Worm (Caenorhabditis elegans) whole organism, midembryonic: ENCODE measurements around the gene F10E9.10.

Experiments used
- T22C8.4 ChIP-seq: fragments of 200-800 bp; sonication (Bioruptor generic); IDR thresholded peaks from 2 replicates; pipeline ENCODE4 v1.3.6; 2022; ENCODE audit warnings: missing genetic modification characterization, missing compliant biosample characterization
- cog-1 ChIP-seq: sonication (generic microtip); optimal IDR thresholded peaks from 2 replicates; lab custom pipeline; 2016; ENCODE audit warnings: missing genetic modification characterization, missing compliant biosample characterization
- flt-1 ChIP-seq: fragments of 200-800 bp; sonication (Bioruptor generic); IDR thresholded peaks from 2 replicates; pipeline ENCODE4 v1.3.6; 2022; ENCODE audit warnings: missing genetic modification characterization, missing compliant biosample characterization
- klf-2 ChIP-seq: fragments of 200-800 bp; sonication (Bioruptor generic); conservative IDR thresholded peaks from 2 replicates; pipeline ENCODE4 v1.3.6; 2022; ENCODE audit warnings: missing genetic modification reagents, missing genetic modification characterization, missing compliant biosample characterization
- med-1 ChIP-seq: sonication (generic microtip); optimal IDR thresholded peaks from 2 replicates; lab custom pipeline; 2017; ENCODE audit warnings: missing genetic modification characterization, mild to moderate bottlenecking, missing compliant biosample characterization, antibody characterized with exemption, missing genetic modification reagents; ENCODE audit not compliant: insufficient read depth
- ref-1 ChIP-seq: fragments of 200-800 bp; sonication (Bioruptor generic); conservative IDR thresholded peaks from 2 replicates; pipeline ENCODE4 v1.3.6; 2022; ENCODE audit warnings: missing genetic modification reagents, missing genetic modification characterization, missing compliant biosample characterization
- tab-1 ChIP-seq: fragments of 200-800 bp; sonication (Bioruptor generic); IDR thresholded peaks from 2 replicates; pipeline ENCODE4 v1.3.6; 2022; ENCODE audit warnings: missing genetic modification characterization, missing compliant biosample characterization
- ztf-23 ChIP-seq: fragments of 200-800 bp; sonication (Bioruptor generic); IDR thresholded peaks from 2 replicates; pipeline ENCODE4 v1.3.6; 2022; ENCODE audit warnings: missing genetic modification reagents, missing genetic modification characterization, missing compliant biosample characterization
- ztf-29 ChIP-seq: fragments of 200-800 bp; sonication (Bioruptor generic); IDR thresholded peaks from 2 replicates; pipeline ENCODE4 v1.3.6; 2022; ENCODE audit warnings: missing genetic modification reagents, missing genetic modification characterization, missing compliant biosample characterization

Gene F10E9.10

DNA sequence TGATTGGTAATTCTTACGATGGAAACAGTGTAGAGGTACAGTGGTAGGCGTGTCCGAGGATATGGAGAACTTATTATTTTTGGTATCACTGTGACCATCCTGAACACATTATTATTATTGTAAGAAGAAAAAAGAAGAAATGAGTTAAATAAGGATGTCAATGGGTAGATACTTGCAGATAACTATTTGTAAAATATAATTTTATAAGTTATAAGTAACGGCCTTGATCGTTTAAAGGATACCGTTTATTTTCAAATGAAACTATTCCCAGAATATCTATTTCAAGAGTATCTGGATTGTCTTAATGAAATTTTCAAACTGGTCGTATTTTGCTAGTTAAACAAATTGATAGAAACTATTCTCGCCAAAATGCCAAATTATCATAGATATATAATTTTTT, at the start of gene F10E9.10:
Gene F10E9.10, minus strand, starts transcription at position 101 of the 400 bp plus-strand sequence.
- TF ChIP-seq med-1 (GFP tag; lab: Kevin White, UChicago) (no peak), klf-2 (GFP tag; lab: Robert Waterston, UW) (no peak), ref-1 (GFP tag; lab: Robert Waterston, UW) (no peak), tab-1 (no peak), flt-1 (GFP tag; lab: Robert Waterston, UW) (no peak), ztf-23 (GFP tag; lab: Robert Waterston, UW) (no peak), T22C8.4 (GFP tag; lab: Robert Waterston, UW) (no peak), ztf-29 (GFP tag; lab: Robert Waterston, UW) (no peak), cog-1 (tag; lab: Kevin White, UChicago) (no peak)

ce11 chrIII:8369172-8369571, 49.1 kb upstream of the F10E9.10 start:
- no peak for TF ChIP-seq ztf-23 (GFP tag; lab: Robert Waterston, UW)
- TF ChIP-seq med-1 (GFP tag; lab: Kevin White, UChicago), result no peak
- TF ChIP-seq cog-1 (tag; lab: Kevin White, UChicago), result no peak

DNA sequence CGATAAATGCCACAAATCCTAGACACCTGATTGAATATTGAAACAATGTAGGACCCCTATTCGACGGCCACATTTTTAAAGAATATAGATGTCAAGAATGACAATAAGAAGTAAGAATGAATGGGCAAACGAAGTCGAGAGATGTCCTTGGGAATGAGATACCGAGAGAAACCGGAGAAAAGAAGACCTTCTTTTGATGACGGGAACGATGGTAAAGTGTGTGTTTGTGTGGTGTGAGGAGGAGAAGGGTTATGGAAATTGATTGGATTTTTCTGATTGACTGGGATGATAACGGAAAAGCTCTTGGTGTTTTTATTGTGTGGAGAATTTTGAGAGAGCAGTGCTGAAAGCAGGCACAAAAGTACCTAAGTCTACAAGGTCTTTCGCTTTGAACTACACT, 48.5 kb upstream of the F10E9.10 start, which contains the start of gene R05D3.9:
Gene R05D3.9, minus strand, starts transcription at position 101 of the 400 bp plus-strand sequence.
- TF ChIP-seq T22C8.4 (GFP tag; lab: Robert Waterston, UW) (no peak), cog-1 (tag; lab: Kevin White, UChicago) (no peak), tab-1 (no peak), med-1 (GFP tag; lab: Kevin White, UChicago) (no peak), klf-2 (GFP tag; lab: Robert Waterston, UW) (no peak), flt-1 (GFP tag; lab: Robert Waterston, UW) (no peak), ref-1 (GFP tag; lab: Robert Waterston, UW) (no peak), ztf-23 (GFP tag; lab: Robert Waterston, UW) (no peak), ztf-29 (GFP tag; lab: Robert Waterston, UW) (no peak)

DNA sequence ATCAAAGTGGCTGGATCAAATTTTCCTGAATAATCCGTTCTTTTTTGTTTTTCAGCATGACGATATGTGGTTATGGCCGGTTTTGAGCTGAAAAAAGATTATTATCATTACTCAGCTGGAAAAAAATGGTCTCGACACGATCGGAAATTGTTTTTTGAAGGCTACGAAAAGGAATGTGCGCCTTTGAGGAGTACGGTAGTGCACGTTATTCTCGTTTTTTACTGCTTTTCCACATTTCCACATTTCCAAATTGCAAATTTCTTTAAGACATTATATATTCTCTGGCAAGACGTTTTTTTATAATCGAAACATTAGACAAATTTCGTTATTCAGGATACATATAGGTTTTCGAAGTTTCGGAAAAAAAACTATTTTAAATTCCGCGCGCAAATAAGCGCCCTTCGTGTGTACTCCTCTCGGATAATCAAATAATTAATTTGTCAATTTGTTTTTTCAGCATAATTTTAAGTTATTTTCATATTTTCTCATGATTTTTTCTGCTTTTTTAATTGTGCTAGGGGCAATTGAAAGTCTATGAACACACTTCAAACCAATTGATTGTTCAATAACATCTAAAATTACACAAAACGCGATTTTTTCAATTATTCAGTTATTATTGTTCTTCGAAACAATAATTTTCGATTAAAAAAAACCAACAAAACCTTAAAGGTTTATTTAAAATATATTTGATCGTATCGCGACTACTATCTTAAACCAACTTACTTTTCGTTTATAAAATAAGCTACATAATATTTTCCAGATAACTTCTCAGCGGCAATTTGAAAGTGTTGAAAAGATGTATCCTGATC, 43.4 kb upstream of the F10E9.10 start, which contains the start of gene R05D3.3:
Gene R05D3.3, plus strand, starts transcription at position 759 of the 809 bp plus-strand sequence.
- TF ChIP-seq cog-1 (tag; lab: Kevin White, UChicago), result no peak
- no peak for TF ChIP-seq flt-1 (GFP tag; lab: Robert Waterston, UW)
- TF ChIP-seq med-1 (GFP tag; lab: Kevin White, UChicago), result no peak
- TF ChIP-seq tab-1, result no peak

- peak; percentile 9 for TF ChIP-seq cog-1 (tag; lab: Kevin White, UChicago)
- TF ChIP-seq klf-2 (GFP tag; lab: Robert Waterston, UW), result no peak
- TF ChIP-seq tab-1, result no peak
- TF ChIP-seq ref-1 (GFP tag; lab: Robert Waterston, UW), result no peak
- no peak for TF ChIP-seq T22C8.4 (GFP tag; lab: Robert Waterston, UW)
These were observed 38.2 kb upstream of the F10E9.10 start, which contains the start of the genes R05D3.8 and rfp-1 for ce11 chrIII:8358213-8358672. R05D3.8 (minus strand) TSS chrIII:8358327. rfp-1 (plus strand) TSS chrIII:8358622.

DNA sequence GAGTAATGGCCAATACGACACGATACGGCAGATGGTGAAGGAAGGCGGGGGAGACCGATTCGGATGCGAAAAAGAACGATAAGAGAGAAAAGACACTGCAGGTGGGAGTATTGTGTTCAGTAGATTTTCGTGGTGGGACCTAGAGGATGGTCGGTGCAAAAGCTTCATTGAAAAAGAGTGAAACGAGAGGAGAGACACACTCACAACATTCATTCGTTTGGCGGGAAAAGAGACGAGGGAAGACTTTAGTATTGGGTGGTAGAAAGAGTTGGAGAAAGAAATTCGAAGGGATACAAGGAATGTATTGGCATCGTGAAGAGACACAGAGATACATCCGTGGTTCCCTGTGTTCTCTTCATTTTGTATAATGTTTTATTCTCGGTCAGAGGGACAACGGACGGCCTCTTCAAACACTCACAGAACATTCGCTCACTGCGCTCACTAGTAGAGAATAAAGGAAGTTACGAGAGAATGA, 36.4 kb upstream of the F10E9.10 start:
- TF ChIP-seq tab-1 (no peak), ztf-29 (GFP tag; lab: Robert Waterston, UW) (peak; percentile 27; the same call in 1 of the 2 replicates), T22C8.4 (GFP tag; lab: Robert Waterston, UW) (no peak), flt-1 (GFP tag; lab: Robert Waterston, UW) (peak; percentile 68), med-1 (GFP tag; lab: Kevin White, UChicago) (no peak), ztf-23 (GFP tag; lab: Robert Waterston, UW) (no peak), cog-1 (tag; lab: Kevin White, UChicago) (peak; percentile 67), ref-1 (GFP tag; lab: Robert Waterston, UW) (no peak), klf-2 (GFP tag; lab: Robert Waterston, UW) (no peak)

DNA sequence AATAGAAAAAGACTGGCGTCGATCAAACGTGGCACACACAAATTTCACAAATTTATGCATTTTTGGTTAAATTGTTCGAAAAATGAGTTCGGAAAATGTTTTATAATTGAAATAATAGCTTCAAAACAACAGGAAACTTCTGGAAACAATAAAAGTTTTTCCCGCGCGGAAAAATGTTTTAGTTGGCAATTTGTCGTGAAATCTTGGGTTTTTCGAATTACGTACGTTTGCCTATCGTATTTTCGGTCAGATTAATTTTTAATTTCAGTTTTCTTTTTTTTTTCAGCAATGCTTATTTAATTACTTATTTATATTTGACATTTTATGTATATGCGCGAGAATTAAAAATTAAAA, 35.4 kb upstream of the F10E9.10 start:
- TF ChIP-seq flt-1 (GFP tag; lab: Robert Waterston, UW), result no peak
- TF ChIP-seq ztf-23 (GFP tag; lab: Robert Waterston, UW), result no peak
- no peak for TF ChIP-seq cog-1 (tag; lab: Kevin White, UChicago)
- no peak for TF ChIP-seq klf-2 (GFP tag; lab: Robert Waterston, UW)
- no peak for TF ChIP-seq ref-1 (GFP tag; lab: Robert Waterston, UW)
- TF ChIP-seq tab-1, result no peak
- no peak for TF ChIP-seq T22C8.4 (GFP tag; lab: Robert Waterston, UW)
- TF ChIP-seq med-1 (GFP tag; lab: Kevin White, UChicago), result no peak
- no peak for TF ChIP-seq ztf-29 (GFP tag; lab: Robert Waterston, UW)

DNA sequence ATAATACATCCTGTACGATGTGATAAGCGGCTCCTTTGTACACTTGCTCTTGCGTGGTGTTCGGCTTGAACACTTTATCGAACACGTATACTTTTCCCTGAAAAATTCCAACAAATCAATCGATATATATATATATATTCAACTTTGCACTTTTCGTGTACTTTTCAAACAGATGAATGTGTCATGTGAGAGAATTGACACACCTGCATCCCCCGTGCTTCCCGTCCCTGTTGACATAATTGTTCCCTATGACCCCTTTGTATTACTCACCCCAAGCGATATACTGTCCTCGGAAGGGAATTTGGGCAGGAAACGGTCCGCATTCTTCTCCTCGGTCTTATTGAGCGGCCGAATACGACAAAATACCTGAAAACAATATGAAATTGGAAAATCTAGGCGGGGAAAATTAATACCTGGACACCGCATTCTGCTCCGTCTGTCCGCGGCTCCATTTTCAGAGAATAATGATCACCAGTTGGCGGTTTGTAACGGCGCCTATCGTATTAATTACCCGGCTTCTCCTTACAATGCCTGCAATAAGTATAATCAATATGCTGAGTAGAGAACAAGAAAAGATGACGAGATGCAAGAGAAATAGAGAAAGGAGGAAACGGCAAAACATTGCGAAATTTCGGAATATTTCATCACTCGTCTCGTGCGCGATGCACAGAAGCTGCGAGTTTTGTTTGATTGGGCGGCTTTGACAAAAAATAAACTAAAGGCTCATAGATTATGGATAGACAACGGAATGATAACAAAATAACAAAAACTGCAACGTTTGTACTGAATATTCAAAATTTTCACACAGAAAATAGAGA, 34.8 kb upstream of the F10E9.10 start, which contains the start of gene unc-116:
Gene unc-116, minus strand, starts transcription at position 531 of the 818 bp plus-strand sequence.
- TF ChIP-seq flt-1 (GFP tag; lab: Robert Waterston, UW) (no peak), ztf-29 (GFP tag; lab: Robert Waterston, UW) (no peak), ref-1 (GFP tag; lab: Robert Waterston, UW) (no peak), cog-1 (tag; lab: Kevin White, UChicago) (no peak), ztf-23 (GFP tag; lab: Robert Waterston, UW) (no peak), med-1 (GFP tag; lab: Kevin White, UChicago) (no peak), T22C8.4 (GFP tag; lab: Robert Waterston, UW) (no peak), tab-1 (no peak), klf-2 (GFP tag; lab: Robert Waterston, UW) (no peak)
